Worm (Caenorhabditis elegans) whole organism, L4 larva: ENCODE results near the gene srh-132.
"Not testable (repeated sequence)": the region's sequence is repeated elsewhere in the genome, so short reads cannot be mapped to it uniquely, and the experiment has no call there.

Source experiments
- aha-1 ChIP-seq: fragments of 150-350 bp; peaks from one replicate; lab custom pipeline; 2014; ENCODE audit warnings: missing biosample characterization, missing genetic modification characterization
- ama-1 ChIP-seq: fragments of 150-350 bp; optimal IDR thresholded peaks from 2 replicates; lab custom pipeline; 2014; ENCODE audit warnings: inconsistent platforms, mixed read lengths
- ceh-28 ChIP-seq: fragments of 150-350 bp; optimal IDR thresholded peaks from 2 replicates; lab custom pipeline; 2014; ENCODE audit warnings: missing biosample characterization, missing genetic modification reagents, missing genetic modification characterization
- ceh-82 ChIP-seq: sonication (generic microtip); optimal IDR thresholded peaks from 2 replicates; lab custom pipeline; 2017; ENCODE audit warnings: missing biosample characterization, missing genetic modification characterization
- lin-13 ChIP-seq: fragments of 150-350 bp; optimal IDR thresholded peaks from 2 replicates; lab custom pipeline; 2014; ENCODE audit warnings: missing biosample characterization, missing genetic modification reagents, missing genetic modification characterization
- nhr-28 ChIP-seq: fragments of 150-350 bp; optimal IDR thresholded peaks from 2 replicates; lab custom pipeline; 2014; ENCODE audit warnings: missing biosample characterization, missing genetic modification characterization
- nhr-77 ChIP-seq: fragments of 150-350 bp; optimal IDR thresholded peaks from 2 replicates; lab custom pipeline; 2014; ENCODE audit warnings: missing biosample characterization, missing genetic modification characterization
- snpc-1.2 ChIP-seq: fragments of 200-800 bp; sonication (Bioruptor generic); IDR thresholded peaks from 2 replicates; pipeline ENCODE4 v1.3.6; 2022; ENCODE audit warnings: missing genetic modification reagents, missing genetic modification characterization, missing compliant biosample characterization
- unc-130 ChIP-seq: sonication (generic microtip); optimal IDR thresholded peaks from 2 replicates; lab custom pipeline; 2016; ENCODE audit warnings: missing genetic modification reagents, missing genetic modification characterization, missing compliant biosample characterization
- unc-62 ChIP-seq, 3 experiments: fragments of 150-350 bp in 1 of 3; sonication (generic microtip); optimal IDR thresholded peaks in 2 of 3; peaks in 1 of 3; 1 replicate in 1 of 3; 2 replicates in 2 of 3; lab custom pipeline; 2014 to 2017; ENCODE audit warnings: missing biosample characterization in 3 of 3, missing genetic modification characterization in 3 of 3, missing genetic modification reagents in 3 of 3, missing genotype in 1 of 3
- zag-1 ChIP-seq: fragments of 150-350 bp; optimal IDR thresholded peaks from 2 replicates; lab custom pipeline; 2014; ENCODE audit warnings: missing biosample characterization, missing genetic modification characterization

ce11 chrV:17456197-17456596 is 46.1 kb downstream of the srh-132 start, which contains the start of gene srh-203:
- TF ChIP-seq nhr-28 (tag; lab: Kevin White, UChicago); snpc-1.2; ama-1 (lab: Kevin White, UChicago); zag-1 (tag; lab: Kevin White, UChicago); ceh-28 (tag; lab: Kevin White, UChicago); aha-1 (tag; lab: Kevin White, UChicago); lin-13; nhr-77 (tag; lab: Kevin White, UChicago); unc-130 (GFP tag; lab: Kevin White, UChicago); unc-62 (tag; optimal IDR thresholded peaks at IDR 0.05; lab: Kevin White, UChicago); ceh-82 (tag; lab: Kevin White, UChicago): not testable (repeated sequence)
- TF ChIP-seq unc-62 (GFP tag; optimal IDR thresholded peaks at IDR 0.05 in 1 of 2; lab: Kevin White, UChicago) = peak in 1 of 2 experiments; percentile 17
